Fruit fly (Drosophila melanogaster): ENCODE results near the gene CG1677.

DNA sequence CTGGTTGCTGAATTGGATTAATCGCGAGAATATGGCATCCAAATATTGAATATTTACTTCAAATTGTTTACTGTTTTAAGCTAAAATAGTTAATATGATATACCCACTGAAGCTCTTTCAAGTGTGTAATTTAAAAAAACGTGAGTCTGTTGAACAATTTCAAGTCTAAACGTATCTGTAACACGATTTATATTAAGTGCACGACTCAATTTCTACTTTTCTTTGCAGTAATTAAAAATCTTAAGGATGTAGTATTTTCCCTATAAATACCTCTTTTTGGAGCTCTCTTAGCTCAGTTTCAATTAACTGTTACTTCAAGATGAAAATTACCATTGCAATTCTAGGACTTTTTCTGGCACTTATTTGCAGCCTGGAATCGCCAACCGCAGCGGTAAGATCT lies 6.8 kb upstream of the CG1677 start, which contains the start of gene CG42704:
- TF ChIP-seq psq (optimal IDR thresholded peaks at IDR 0.05): no peak
- no peak for TF ChIP-seq insv (optimal IDR thresholded peaks at IDR 0.05)
- TF ChIP-seq h (optimal IDR thresholded peaks at IDR 0.05): no peak
- TF ChIP-seq Myc (optimal IDR thresholded peaks at IDR 0.05): no peak
- no peak for TF ChIP-seq Sin3A (optimal IDR thresholded peaks at IDR 0.05)
- no peak for TF ChIP-seq ttk (optimal IDR thresholded peaks at IDR 0.05)

Measured in Kc167 (cell line).